Worm (Caenorhabditis elegans) whole organism, L3 larva: ENCODE data around the gene Y5H2A.1.

Experiments
- ceh-28 ChIP-seq: fragments of 150-350 bp; optimal IDR thresholded peaks from 2 replicates; lab custom pipeline; 2014; ENCODE audit warnings: missing biosample characterization, missing genetic modification reagents, missing genetic modification characterization
- pha-4 ChIP-seq: fragments of 150-350 bp; optimal IDR thresholded peaks from 2 replicates; lab custom pipeline; 2014; ENCODE audit warnings: missing biosample characterization, missing genetic modification reagents, missing genetic modification characterization
- snpc-4 ChIP-seq: fragments of 150-350 bp; optimal IDR thresholded peaks from 2 replicates; lab custom pipeline; 2014; ENCODE audit warnings: missing biosample characterization, missing genetic modification characterization

ce11 chrV:2235848-2236247 lies 35.8 kb downstream of the Y5H2A.1 start, which contains the start of gene cyp-33C4:
- peak; percentile 39 for TF ChIP-seq pha-4
- TF ChIP-seq ceh-28 (tag; lab: Kevin White, UChicago), result no peak
- TF ChIP-seq snpc-4 (tag; lab: Kevin White, UChicago), result no peak
